Fruit fly (Drosophila melanogaster): Measurements from ENCODE around the gene Tnpo-SR.

Gene Tnpo-SR

DNA sequence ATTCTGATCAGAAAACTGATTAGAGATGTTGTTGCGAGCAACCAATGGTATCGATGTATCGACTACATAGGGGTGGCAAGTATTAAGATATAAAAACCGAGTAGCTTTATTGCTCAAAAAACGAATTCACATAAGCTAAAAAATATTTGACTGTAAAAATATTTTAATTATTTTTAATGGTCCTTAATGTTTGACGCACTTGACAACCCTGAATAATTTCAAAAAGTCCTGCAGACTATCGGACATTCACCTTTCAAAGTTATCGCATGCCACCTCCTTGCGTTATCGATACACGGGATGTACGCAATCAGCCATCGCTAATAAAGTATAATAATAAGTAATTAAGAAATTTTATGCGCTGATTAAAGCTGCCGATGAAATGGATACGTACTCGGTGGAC, at the start of gene Tnpo-SR, which contains the start of the genes HemK2 and Snapin:
TSS of gene Tnpo-SR (plus strand) at position 271 of the 400 bp plus-strand sequence.
TSS of gene HemK2 (minus strand) at position 24 of the 400 bp plus-strand sequence.
TSS of gene Snapin (minus strand) at position 24 of the 400 bp plus-strand sequence.
- TF ChIP-seq CG6854 (GFP tag; optimal IDR thresholded peaks at IDR 0.05) = peak; percentile 67
- TF ChIP-seq salr (GFP tag; optimal IDR thresholded peaks at IDR 0.05) = peak; percentile 67 to 79
- TF ChIP-seq CG9139 (GFP tag; optimal IDR thresholded peaks at IDR 0.05) = no peak
- peak; percentile 88 for TF ChIP-seq vri (GFP tag; optimal IDR thresholded peaks at IDR 0.05)
- TF ChIP-seq CG10631 (GFP tag; optimal IDR thresholded peaks at IDR 0.05) = peak; percentile 94
- peak; percentile 97 for TF ChIP-seq svp (GFP tag)
- peak; percentile 76 for TF ChIP-seq CG4318 (GFP tag; optimal IDR thresholded peaks at IDR 0.05)
- peak; percentile 47 for TF ChIP-seq fd85E (GFP tag; optimal IDR thresholded peaks at IDR 0.05)
- TF ChIP-seq Sox14 (GFP tag; optimal IDR thresholded peaks at IDR 0.05) = peak; percentile 91
- TF ChIP-seq CG6163 (GFP tag; IDR thresholded peaks at IDR 0.05) = peak; percentile 93
- peak; percentile 79; the same call in 1 of the 2 replicates for TF ChIP-seq CG11294 (GFP tag; IDR thresholded peaks at IDR 0.05)
- peak; percentile 91 for TF ChIP-seq CG31627 (GFP tag; optimal IDR thresholded peaks at IDR 0.05)
- peak; percentile 92 for TF ChIP-seq pdm3 (GFP tag; optimal IDR thresholded peaks at IDR 0.05)
- TF ChIP-seq Hr39 (GFP tag; optimal IDR thresholded peaks at IDR 0.05) = peak; percentile 93
- TF ChIP-seq Lpt (GFP tag; optimal IDR thresholded peaks at IDR 0.05) = peak; percentile 76
- TF ChIP-seq CG8319 (GFP tag; optimal IDR thresholded peaks at IDR 0.05) = peak; percentile 78
- peak; percentile 94 for TF ChIP-seq topi (GFP tag; optimal IDR thresholded peaks at IDR 0.05)
- TF ChIP-seq eg (GFP tag; IDR thresholded peaks at IDR 0.05) = peak; percentile 90
- TF ChIP-seq CG3032 (tag; optimal IDR thresholded peaks at IDR 0.05) = peak; percentile 91
- TF ChIP-seq CG7368 (GFP tag; optimal IDR thresholded peaks at IDR 0.05) = peak; percentile 78
- peak; percentile 92 for TF ChIP-seq OdsH (GFP tag; optimal IDR thresholded peaks at IDR 0.05)
- no peak for TF ChIP-seq Hr38 (GFP tag; optimal IDR thresholded peaks at IDR 0.05)
- peak; percentile 84 for TF ChIP-seq CG10669 (GFP tag; optimal IDR thresholded peaks at IDR 0.05)
- peak; percentile 90 for TF ChIP-seq Ets21C (GFP tag; optimal IDR thresholded peaks at IDR 0.05)
- peak; percentile 84 for TF ChIP-seq CG32006 (GFP tag; optimal IDR thresholded peaks at IDR 0.05)
- TF ChIP-seq net (GFP tag; optimal IDR thresholded peaks at IDR 0.05) = peak; percentile 80
- peak; percentile 89 for TF ChIP-seq Ets96B (tag; optimal IDR thresholded peaks at IDR 0.05)
- TF ChIP-seq CG8632 (GFP tag; optimal IDR thresholded peaks at IDR 0.05) = peak; percentile 83
- peak; percentile 89 for TF ChIP-seq CG3919 (GFP tag; optimal IDR thresholded peaks at IDR 0.05)
- TF ChIP-seq fd59A (GFP tag; optimal IDR thresholded peaks at IDR 0.05) = peak; percentile 69
- TF ChIP-seq fkh (GFP tag; optimal IDR thresholded peaks at IDR 0.05) = peak; percentile 48
- peak; percentile 89 for TF ChIP-seq Eip75B (GFP tag; optimal IDR thresholded peaks at IDR 0.05)
- TF ChIP-seq Smox (GFP tag; optimal IDR thresholded peaks at IDR 0.05) = peak; percentile 92
- TF ChIP-seq spab (GFP tag; optimal IDR thresholded peaks at IDR 0.05) = no peak
- peak; percentile 74 for TF ChIP-seq CG6808 (GFP tag; optimal IDR thresholded peaks at IDR 0.05)
- TF ChIP-seq Sox15 (GFP tag; optimal IDR thresholded peaks at IDR 0.05) = peak; percentile 83
- peak; percentile 93 for TF ChIP-seq lz (GFP tag; optimal IDR thresholded peaks at IDR 0.05)
- peak; percentile 70 for TF ChIP-seq Blimp-1 (GFP tag; optimal IDR thresholded peaks at IDR 0.05)
- peak; percentile 78 for TF ChIP-seq CG11762 (GFP tag; optimal IDR thresholded peaks at IDR 0.05; ENCODE audit: insufficient read depth)
- TF ChIP-seq CG1621 (tag; optimal IDR thresholded peaks at IDR 0.05) = peak; percentile 83
- TF ChIP-seq Met (GFP tag; optimal IDR thresholded peaks at IDR 0.05) = peak; percentile 92
- peak; percentile 80 for TF ChIP-seq CG34406 (GFP tag; optimal IDR thresholded peaks at IDR 0.05)
- TF ChIP-seq ss (GFP tag; optimal IDR thresholded peaks at IDR 0.05) = peak; percentile 59 to 84
- TF ChIP-seq Gug (GFP tag; IDR thresholded peaks at IDR 0.05) = peak; percentile 88
- TF ChIP-seq Eip78C (GFP tag) = peak; percentile 95
- TF ChIP-seq Hr4 (GFP tag; optimal IDR thresholded peaks at IDR 0.05) = peak; percentile 91
- peak; percentile 93 for TF ChIP-seq esn (GFP tag; optimal IDR thresholded peaks at IDR 0.05)
- TF ChIP-seq dac (GFP tag; optimal IDR thresholded peaks at IDR 0.05) = peak; percentile 75
- no peak for TF ChIP-seq CG6276 (GFP tag; optimal IDR thresholded peaks at IDR 0.05)
- peak; percentile 85 for TF ChIP-seq dsx (GFP tag; optimal IDR thresholded peaks at IDR 0.05; ENCODE audit: poor library complexity, severe bottlenecking)
- TF ChIP-seq cyc (GFP tag; optimal IDR thresholded peaks at IDR 0.05) = peak; percentile 93
- peak; percentile 93 for TF ChIP-seq acj6 (GFP tag; optimal IDR thresholded peaks at IDR 0.05)
